Worm (Caenorhabditis elegans) whole organism, young adult: ENCODE data around the gene F22E5.2.

ENCODE experiments used
- F33H1.4 ChIP-seq: fragments of 200-800 bp; sonication (Bioruptor generic); IDR thresholded peaks from 2 replicates; pipeline ENCODE4 v1.3.6; 2022; ENCODE audit warnings: missing genetic modification reagents, missing genetic modification characterization, missing compliant biosample characterization
- F37B4.10 ChIP-seq: fragments of 200-800 bp; sonication (Bioruptor generic); IDR thresholded peaks from 2 replicates; pipeline ENCODE4 v1.3.6; 2022; ENCODE audit warnings: missing genetic modification characterization, missing compliant biosample characterization
- F49E8.2 ChIP-seq: sonication (generic microtip); optimal IDR thresholded peaks from 3 replicates; lab custom pipeline; 2017; ENCODE audit warnings: missing genetic modification characterization, mild to moderate bottlenecking, missing compliant biosample characterization, antibody characterized with exemption, moderate library complexity; ENCODE audit not compliant: insufficient read depth
- F52B5.7 ChIP-seq: sonication (generic microtip); optimal IDR thresholded peaks from 2 replicates; lab custom pipeline; 2016; ENCODE audit warnings: mild to moderate bottlenecking, missing genetic modification characterization, missing compliant biosample characterization
- F57A8.1 ChIP-seq: fragments of 200-800 bp; sonication (Bioruptor generic); optimal IDR thresholded peaks from 2 replicates; lab custom pipeline; 2018; ENCODE audit warnings: mild to moderate bottlenecking, missing genetic modification characterization, moderate library complexity, missing compliant biosample characterization
- F57C9.4 ChIP-seq: sonication (generic microtip); optimal IDR thresholded peaks from 2 replicates; lab custom pipeline; 2017; ENCODE audit warnings: mild to moderate bottlenecking, missing genetic modification characterization, missing compliant biosample characterization
- K12H6.12 ChIP-seq: fragments of 200-800 bp; sonication (Bioruptor generic); optimal IDR thresholded peaks from 2 replicates; lab custom pipeline; 2018; ENCODE audit warnings: mild to moderate bottlenecking, missing genetic modification characterization, missing compliant biosample characterization
- T26A5.8 ChIP-seq: sonication (generic microtip); optimal IDR thresholded peaks from 2 replicates; lab custom pipeline; 2016; ENCODE audit warnings: missing genetic modification characterization, missing compliant biosample characterization
- Y53G8AR.9 ChIP-seq: fragments of 200-800 bp; sonication (Bioruptor generic); conservative IDR thresholded peaks from 2 replicates; pipeline ENCODE4 v1.3.6; 2022; ENCODE audit warnings: missing genetic modification reagents, missing genetic modification characterization, missing compliant biosample characterization
- Y56A3A.18 ChIP-seq: fragments of 200-800 bp; sonication (Bioruptor generic); IDR thresholded peaks from 2 replicates; pipeline ENCODE4 v1.3.6; 2022; ENCODE audit warnings: missing genetic modification reagents, missing genetic modification characterization, missing compliant biosample characterization
- akir-1 ChIP-seq: fragments of 200-800 bp; sonication (Bioruptor generic); optimal IDR thresholded peaks from 2 replicates; lab custom pipeline; 2018; ENCODE audit warnings: mild to moderate bottlenecking, missing genetic modification characterization, moderate library complexity, missing compliant biosample characterization
- ama-1 ChIP-seq, 3 experiments: fragments of 150-350 bp in 1 of 3; sonication (generic microtip) in 2 of 3; optimal IDR thresholded peaks; 2 replicates each; lab custom pipeline; 2014 to 2018; ENCODE audit warnings: missing biosample characterization in 2 of 3, missing genetic modification characterization in 2 of 3, missing genetic modification reagents in 2 of 3
- cebp-2 ChIP-seq: fragments of 200-800 bp; sonication (Bioruptor generic); IDR thresholded peaks from 2 replicates; pipeline ENCODE4 v1.3.6; 2022; ENCODE audit warnings: missing genetic modification characterization, missing compliant biosample characterization
- ceh-27 ChIP-seq: fragments of 200-800 bp; sonication (Bioruptor generic); optimal IDR thresholded peaks from 2 replicates; lab custom pipeline; 2018; ENCODE audit warnings: mild to moderate bottlenecking, missing genetic modification characterization, moderate library complexity, missing compliant biosample characterization
- die-1 ChIP-seq: sonication (generic microtip); optimal IDR thresholded peaks from 2 replicates; lab custom pipeline; 2016; ENCODE audit warnings: missing genotype, mild to moderate bottlenecking, missing genetic modification characterization, missing compliant biosample characterization
- dox-1 ChIP-seq: fragments of 200-800 bp; sonication (Bioruptor generic); IDR thresholded peaks from 2 replicates; pipeline ENCODE4 v1.3.6; 2022; ENCODE audit warnings: missing genetic modification reagents, missing genetic modification characterization, missing compliant biosample characterization
- dpl-1 ChIP-seq: fragments of 150-350 bp; optimal IDR thresholded peaks from 2 replicates; lab custom pipeline; 2014; ENCODE audit warnings: missing biosample characterization, missing genetic modification reagents, missing genetic modification characterization
- efl-1 ChIP-seq: fragments of 150-350 bp; optimal IDR thresholded peaks from 2 replicates; lab custom pipeline; 2014; ENCODE audit warnings: missing biosample characterization, missing genetic modification reagents, missing genetic modification characterization
- egrh-3 ChIP-seq: fragments of 200-800 bp; sonication (Bioruptor generic); IDR thresholded peaks from 2 replicates; pipeline ENCODE4 v1.3.6; 2022; ENCODE audit warnings: missing genetic modification reagents, missing genetic modification characterization, missing compliant biosample characterization
- ets-4 ChIP-seq: fragments of 200-800 bp; sonication (Bioruptor generic); optimal IDR thresholded peaks from 2 replicates; lab custom pipeline; 2018; ENCODE audit warnings: mild to moderate bottlenecking, missing genetic modification characterization, missing compliant biosample characterization
- hmg-1.2 ChIP-seq: fragments of 200-800 bp; sonication (Bioruptor generic); IDR thresholded peaks from 2 replicates; pipeline ENCODE4 v1.3.6; 2022; ENCODE audit warnings: missing genetic modification reagents, missing genetic modification characterization, missing compliant biosample characterization
- hmg-20 ChIP-seq: fragments of 200-800 bp; sonication (Bioruptor generic); IDR thresholded peaks from 2 replicates; pipeline ENCODE4 v1.3.6; 2022; ENCODE audit warnings: missing genetic modification reagents, missing genetic modification characterization, missing compliant biosample characterization
- let-526 ChIP-seq: fragments of 200-800 bp; sonication (Bioruptor generic); IDR thresholded peaks from 2 replicates; pipeline ENCODE4 v1.3.6; 2022; ENCODE audit warnings: missing genetic modification reagents, missing genetic modification characterization, missing compliant biosample characterization
- lir-1 ChIP-seq: fragments of 200-800 bp; sonication (Bioruptor generic); conservative IDR thresholded peaks from 2 replicates; pipeline ENCODE4 v1.3.6; 2022; ENCODE audit warnings: missing genetic modification reagents, missing genetic modification characterization, missing compliant biosample characterization
- lsy-27 ChIP-seq: sonication (generic microtip); optimal IDR thresholded peaks from 2 replicates; lab custom pipeline; 2017; ENCODE audit warnings: missing genetic modification characterization, mild to moderate bottlenecking, missing compliant biosample characterization, antibody characterized with exemption, missing genotype, borderline replicate concordance; ENCODE audit not compliant: insufficient read depth
- madf-3 ChIP-seq: fragments of 200-800 bp; sonication (Bioruptor generic); IDR thresholded peaks from 2 replicates; pipeline ENCODE4 v1.3.6; 2022; ENCODE audit warnings: missing genetic modification reagents, missing genetic modification characterization, missing compliant biosample characterization
- madf-8 ChIP-seq: fragments of 200-800 bp; sonication (Bioruptor generic); conservative IDR thresholded peaks from 2 replicates; pipeline ENCODE4 v1.3.6; 2022; ENCODE audit warnings: missing genetic modification reagents, missing genetic modification characterization, missing compliant biosample characterization
- mcd-1 ChIP-seq: fragments of 200-800 bp; sonication (Bioruptor generic); IDR thresholded peaks from 2 replicates; pipeline ENCODE4 v1.3.6; 2022; ENCODE audit warnings: missing genetic modification reagents, missing genetic modification characterization, missing compliant biosample characterization
- nfyb-1 ChIP-seq: fragments of 200-800 bp; sonication (Bioruptor generic); IDR thresholded peaks from 2 replicates; pipeline ENCODE4 v1.3.6; 2022; ENCODE audit warnings: missing genetic modification reagents, missing genetic modification characterization, missing compliant biosample characterization
- nhr-27 ChIP-seq: fragments of 200-800 bp; sonication (Bioruptor generic); optimal IDR thresholded peaks from 2 replicates; lab custom pipeline; 2018; ENCODE audit warnings: mild to moderate bottlenecking, missing genetic modification characterization, moderate library complexity, missing compliant biosample characterization
- nhr-80 ChIP-seq: sonication (generic microtip); optimal IDR thresholded peaks from 2 replicates; lab custom pipeline; 2016; ENCODE audit warnings: missing genetic modification characterization, missing compliant biosample characterization
- pbrm-1 ChIP-seq: fragments of 200-800 bp; sonication (Bioruptor generic); IDR thresholded peaks from 2 replicates; pipeline ENCODE4 v1.3.6; 2022; ENCODE audit warnings: missing genetic modification reagents, missing genetic modification characterization, missing compliant biosample characterization
- rec-8 ChIP-seq, 2 experiments: sonication (generic microtip); optimal IDR thresholded peaks; 2 replicates each; lab custom pipeline; 2016; ENCODE audit warnings: mild to moderate bottlenecking in 2 of 2, missing genetic modification characterization in 2 of 2, missing genetic modification reagents in 2 of 2, missing genotype in 2 of 2, missing biosample characterization in 1 of 2, missing compliant biosample characterization in 1 of 2, moderate library complexity in 1 of 2
- snpc-3.4 ChIP-seq: sonication (generic microtip); optimal IDR thresholded peaks from 2 replicates; lab custom pipeline; 2017; ENCODE audit warnings: missing genetic modification characterization, mild to moderate bottlenecking, missing compliant biosample characterization, antibody characterized with exemption, moderate library complexity, missing genotype, missing genetic modification reagents
- zfh-2 ChIP-seq: fragments of 200-800 bp; sonication (Bioruptor generic); conservative IDR thresholded peaks from 2 replicates; pipeline ENCODE4 v1.3.6; 2022; ENCODE audit warnings: missing genetic modification reagents, missing genetic modification characterization, missing compliant biosample characterization
- ztf-22 ChIP-seq: fragments of 200-800 bp; sonication (Bioruptor generic); optimal IDR thresholded peaks from 2 replicates; lab custom pipeline; 2018; ENCODE audit warnings: mild to moderate bottlenecking, missing genetic modification characterization, moderate library complexity, missing compliant biosample characterization
- ztf-26 ChIP-seq: sonication (generic microtip); optimal IDR thresholded peaks from 2 replicates; lab custom pipeline; 2017; ENCODE audit warnings: missing genetic modification characterization, missing compliant biosample characterization

The F22E5.2 gene

DNA sequence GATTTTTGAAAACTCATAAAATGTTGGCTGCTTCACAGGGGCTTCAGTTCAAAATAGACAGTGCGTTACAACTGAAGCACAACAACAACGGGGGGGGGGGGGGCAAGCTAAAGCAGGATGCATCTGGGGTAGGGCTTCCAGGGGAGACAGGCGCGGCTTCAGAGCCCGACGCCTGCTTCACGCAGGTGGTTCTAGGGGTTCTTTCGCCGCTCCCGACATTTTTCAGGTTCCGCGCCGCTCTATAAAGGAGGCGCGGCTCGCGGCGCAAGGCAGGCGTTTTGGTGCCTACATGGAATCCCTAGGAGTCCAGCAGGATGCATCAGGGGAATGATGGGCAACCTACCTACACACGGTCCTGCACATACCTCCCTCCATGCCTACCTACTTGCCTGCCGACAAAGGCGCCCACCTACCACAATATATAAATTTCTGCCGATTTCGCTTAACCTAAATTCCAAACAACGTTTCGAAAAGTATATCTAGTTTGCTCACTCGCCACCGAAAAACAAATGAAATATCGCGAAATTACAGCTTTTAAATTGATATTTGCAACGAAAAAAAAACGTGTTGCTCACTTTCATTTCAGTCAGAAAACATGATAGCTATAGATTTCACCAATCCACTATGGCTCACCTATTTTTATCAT lies 37.9 kb upstream of the F22E5.2 start, which contains the start of gene sri-71 (continued):
- TF ChIP-seq ceh-27 (no peak), hmg-20 (no peak), efl-1 (GFP tag; lab: Kevin White, UChicago) (no peak), zfh-2 (GFP tag; lab: Robert Waterston, UW) (peak; percentile 91), die-1 (tag; lab: Kevin White, UChicago) (no peak), ets-4 (no peak), F57C9.4 (tag; lab: Kevin White, UChicago) (no peak), madf-8 (GFP tag; lab: Robert Waterston, UW) (no peak), let-526 (no peak), dox-1 (GFP tag; lab: Robert Waterston, UW) (0 out of 2 replicates have a peak, but pooled peaks have one; percentile 26), nhr-27 (no peak), nfyb-1 (no peak), F49E8.2 (no peak), egrh-3 (GFP tag; lab: Robert Waterston, UW) (peak; percentile 87; the same call in 1 of the 2 replicates), F57A8.1 (GFP tag; lab: Kevin White, UChicago) (no peak), ztf-22 (GFP tag; lab: Kevin White, UChicago) (no peak)

DNA sequence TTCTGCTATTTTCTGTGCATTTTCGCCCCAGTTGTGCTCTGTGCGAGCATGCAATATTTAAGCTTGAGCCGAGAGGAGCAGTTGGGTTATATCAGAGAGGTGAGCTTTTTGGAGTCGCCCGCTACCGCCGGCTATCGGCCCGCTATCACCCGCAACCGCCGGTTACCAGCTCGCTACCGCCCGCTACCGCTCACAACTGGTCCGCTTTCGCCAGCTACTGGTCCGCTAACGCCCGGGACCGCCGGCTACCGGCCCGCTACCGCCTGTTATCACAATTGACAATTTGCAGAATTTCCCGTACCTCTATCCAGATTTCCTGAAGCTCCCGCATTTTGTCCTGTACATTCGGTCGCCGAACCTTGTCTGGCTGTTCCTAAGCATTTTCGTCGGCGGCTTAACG lies 36.8 kb upstream of the F22E5.2 start:
- TF ChIP-seq snpc-3.4 (no peak), zfh-2 (GFP tag; lab: Robert Waterston, UW) (peak; percentile 85), akir-1 (no peak), dpl-1 (GFP tag; lab: Kevin White, UChicago) (no peak), nhr-80 (tag; lab: Kevin White, UChicago) (no peak), F33H1.4 (GFP tag; lab: Robert Waterston, UW) (no peak), F37B4.10 (GFP tag; lab: Robert Waterston, UW) (0 out of 2 replicates have a peak, but pooled peaks have one; percentile 52), ztf-26 (tag; lab: Kevin White, UChicago) (no peak), egrh-3 (GFP tag; lab: Robert Waterston, UW) (peak; percentile 81; the same call in 1 of the 2 replicates), lir-1 (GFP tag; lab: Robert Waterston, UW) (no peak), dox-1 (GFP tag; lab: Robert Waterston, UW) (no peak), Y56A3A.18 (no peak), lsy-27 (tag; lab: Kevin White, UChicago) (no peak), T26A5.8 (no peak), cebp-2 (GFP tag; lab: Robert Waterston, UW) (no peak), ets-4 (no peak), F52B5.7 (no peak), Y53G8AR.9 (GFP tag; lab: Robert Waterston, UW) (no peak), ama-1 (optimal IDR thresholded peaks at IDR 0.05; lab: Kevin White, UChicago) (no peak), ama-1 (GFP tag; optimal IDR thresholded peaks at IDR 0.05; lab: Kevin White, UChicago) (no peak), madf-3 (GFP tag; lab: Robert Waterston, UW) (no peak), K12H6.12 (tag; lab: Kevin White, UChicago) (no peak), hmg-1.2 (GFP tag; lab: Robert Waterston, UW) (no peak), hmg-20 (no peak), rec-8 (tag; optimal IDR thresholded peaks at IDR 0.05; lab: Kevin White, UChicago) (no peak), pbrm-1 (GFP tag; lab: Robert Waterston, UW) (no peak), mcd-1 (0 out of 2 replicates have a peak, but pooled peaks have one; percentile 22)
